Fruit fly (Drosophila melanogaster) whole organism, pupa: Measurements from ENCODE around the gene CG4872.

Source experiments
- CG15710 ChIP-seq: fragments of 200-800 bp; sonication (Bioruptor generic); optimal IDR thresholded peaks from 2 replicates; lab custom pipeline; 2018; ENCODE audit warnings: missing biosample characterization, mild to moderate bottlenecking, missing genetic modification characterization, moderate library complexity
- CG32121 ChIP-seq: fragments of 200-800 bp; sonication (Bioruptor generic); IDR thresholded peaks from 2 replicates; pipeline ENCODE4 v1.3.6; 2022; ENCODE audit warnings: missing biosample characterization, missing genetic modification characterization
- D1 ChIP-seq: fragments of 200-800 bp; sonication (Bioruptor generic); optimal IDR thresholded peaks from 2 replicates; lab custom pipeline; 2018; ENCODE audit warnings: missing biosample characterization, mild to moderate bottlenecking, missing genetic modification characterization, moderate library complexity
- EcR ChIP-seq: fragments of 200-800 bp; sonication (Bioruptor generic); optimal IDR thresholded peaks from 3 replicates; lab custom pipeline; 2019; ENCODE audit warnings: missing biosample characterization, missing genetic modification characterization, mild to moderate bottlenecking, moderate library complexity, missing genetic modification reagents
- fd96Ca ChIP-seq: fragments of 200-800 bp; sonication (Bioruptor generic); IDR thresholded peaks from 3 replicates; pipeline ENCODE4 v1.3.6; 2022; ENCODE audit warnings: missing biosample characterization, missing genetic modification characterization

- no peak for TF ChIP-seq CG32121 (GFP tag; lab: Robert Waterston, UW)
- TF ChIP-seq EcR (GFP tag; lab: Kevin White, UChicago), result no peak
- no peak for TF ChIP-seq D1
- 0 out of 3 replicates have a peak, but pooled peaks have one; percentile 14 for TF ChIP-seq fd96Ca (GFP tag; lab: Robert Waterston, UW)
- TF ChIP-seq CG15710 (tag; lab: Kevin White, UChicago), result no peak
These were observed 9.5 kb downstream of the CG4872 start for dm6 chrX:16890599-16890998.
